Worm (Caenorhabditis elegans): ENCODE measurements around the gene cec-5.

cec-5 gene

ce11 chrIV:7561614-7562142 is 18.2 kb downstream of the cec-5 start, which contains the start of gene ima-3 (continued):
- TF ChIP-seq nhr-47 (tag; optimal IDR thresholded peaks at IDR 0.05) (peak; percentile 14), C16A3.4 (tag; optimal IDR thresholded peaks at IDR 0.05) (peak; percentile 87), fkh-10 (GFP tag; optimal IDR thresholded peaks at IDR 0.05) (no peak), snpc-4 (tag; optimal IDR thresholded peaks at IDR 0.05) (peak; percentile 2)

ce11 chrIV:7559237-7559636 is 20.7 kb downstream of the cec-5 start:
- peak; percentile 45 for TF ChIP-seq blmp-1 (tag; optimal IDR thresholded peaks at IDR 0.05)
- TF ChIP-seq ztf-4 (tag; optimal IDR thresholded peaks at IDR 0.05): no peak

ce11 chrIV:7558653-7559052 is 21.3 kb downstream of the cec-5 start:
- TF ChIP-seq vab-15 (tag; optimal IDR thresholded peaks at IDR 0.05) (no peak), snu-23 (GFP tag; optimal IDR thresholded peaks at IDR 0.05) (no peak), swsn-7 (tag; optimal IDR thresholded peaks at IDR 0.05) (no peak), unc-30 (tag; optimal IDR thresholded peaks at IDR 0.05) (no peak), elt-3 (tag; optimal IDR thresholded peaks at IDR 0.05) (no peak), isw-1 (GFP tag; IDR thresholded peaks at IDR 0.05) (no peak), mef-2 (tag; optimal IDR thresholded peaks at IDR 0.05) (no peak), nhr-237 (tag; optimal IDR thresholded peaks at IDR 0.05) (no peak), mep-1 (tag; optimal IDR thresholded peaks at IDR 0.05) (no peak)

- no peak for TF ChIP-seq ceh-8 (GFP tag; optimal IDR thresholded peaks at IDR 0.05)
- no peak for TF ChIP-seq fkh-4 (tag; optimal IDR thresholded peaks at IDR 0.05; ENCODE audit: borderline replicate concordance)
- TF ChIP-seq F16B12.6 (tag; optimal IDR thresholded peaks at IDR 0.05): peak; percentile 61
- TF ChIP-seq elt-2 (tag; optimal IDR thresholded peaks at IDR 0.05): no peak
- TF ChIP-seq efl-1 (optimal IDR thresholded peaks at IDR 0.05): no peak
- peak in 1 of 2 experiments; percentile 22 for TF ChIP-seq efl-1 (GFP tag; optimal IDR thresholded peaks at IDR 0.05 in 1 of 2)
- no peak for TF ChIP-seq snpc-4 (tag; optimal IDR thresholded peaks at IDR 0.05)
Measured at ce11 chrIV:7556265-7556866, 23.5 kb downstream of the cec-5 start, which contains the start of the genes F49E8.7, F49E8.8 and nprl-2. F49E8.7 (minus strand) TSS chrIV:7556365. F49E8.8 (plus strand) TSS chrIV:7556637. nprl-2 (plus strand) TSS chrIV:7556816.

- TF ChIP-seq lin-14 (GFP tag; optimal IDR thresholded peaks at IDR 0.05) (peak; percentile 30), lsy-2 (tag; optimal IDR thresholded peaks at IDR 0.05) (peak in 1 of 2 experiments; percentile 33), fkh-8 (tag; optimal IDR thresholded peaks at IDR 0.05) (peak; percentile 81), fkh-4 (tag; optimal IDR thresholded peaks at IDR 0.05; ENCODE audit: borderline replicate concordance) (no peak), mef-2 (tag; optimal IDR thresholded peaks at IDR 0.05) (no peak), alr-1 (tag; optimal IDR thresholded peaks at IDR 0.05; ENCODE audit: borderline replicate concordance) (no peak), snu-23 (GFP tag; optimal IDR thresholded peaks at IDR 0.05) (no peak), nhr-71 (tag; optimal IDR thresholded peaks at IDR 0.05) (peak; percentile 19), dpl-1 (GFP tag; optimal IDR thresholded peaks at IDR 0.05) (peak in 1 of 3 experiments; percentile 2), ets-5 (GFP tag; IDR thresholded peaks at IDR 0.05) (no peak)
Measured at ce11 chrIV:7554351-7554750, 25.6 kb downstream of the cec-5 start, which contains the start of gene F49E8.6. F49E8.6 (minus strand) TSS chrIV:7554667.

- TF ChIP-seq nhr-76 (tag; optimal IDR thresholded peaks at IDR 0.05) (no peak), mep-1 (tag; optimal IDR thresholded peaks at IDR 0.05) (peak; percentile 5), elt-3 (tag; optimal IDR thresholded peaks at IDR 0.05) (peak in 2 of 6 experiments; percentile 23 to 35), nhr-20 (tag; optimal IDR thresholded peaks at IDR 0.05) (peak; percentile 48), nhr-71 (tag; optimal IDR thresholded peaks at IDR 0.05) (peak; percentile 30), lin-14 (GFP tag; optimal IDR thresholded peaks at IDR 0.05) (peak; percentile 73), snu-23 (GFP tag; optimal IDR thresholded peaks at IDR 0.05) (peak; percentile 58), rnt-1 (tag; optimal IDR thresholded peaks at IDR 0.05) (peak; percentile 31), pag-3 (tag; optimal IDR thresholded peaks at IDR 0.05; ENCODE audit: borderline replicate concordance, insufficient read depth) (no peak), efl-1 (optimal IDR thresholded peaks at IDR 0.05) (peak; percentile 4 to 7), efl-1 (GFP tag; optimal IDR thresholded peaks at IDR 0.05 in 1 of 2) (peak in 1 of 2 experiments; percentile 13), F16B12.6 (tag; optimal IDR thresholded peaks at IDR 0.05) (peak; percentile 4), unc-130 (tag; optimal IDR thresholded peaks at IDR 0.05) (no peak), blmp-1 (tag; optimal IDR thresholded peaks at IDR 0.05) (peak; percentile 56), elt-2 (tag; optimal IDR thresholded peaks at IDR 0.05) (peak; percentile 65), alr-1 (tag; optimal IDR thresholded peaks at IDR 0.05; ENCODE audit: borderline replicate concordance) (no peak), lsy-2 (tag; optimal IDR thresholded peaks at IDR 0.05) (peak in 1 of 2 experiments; percentile 26), lin-35 (GFP tag; optimal IDR thresholded peaks at IDR 0.05) (peak in 1 of 2 experiments; percentile 54), nhr-19 (GFP tag; conservative IDR thresholded peaks at IDR 0.05) (no peak; the same call in 1 of the 2 replicates)
Measured at ce11 chrIV:7552958-7553553, 26.9 kb downstream of the cec-5 start, which contains the start of gene dif-1. dif-1 (minus strand) TSS chrIV:7553008.
